Worm (Caenorhabditis elegans) whole organism, L3 larva: ENCODE results near the gene sre-29.

Experiments used
- ama-1 ChIP-seq: fragments of 150-350 bp; optimal IDR thresholded peaks from 2 replicates; lab custom pipeline; 2018
- ceh-9 ChIP-seq: sonication (generic microtip); optimal IDR thresholded peaks from 2 replicates; lab custom pipeline; 2018; ENCODE audit warnings: missing biosample characterization, missing genetic modification characterization
- elt-2 ChIP-seq: sonication (generic microtip); optimal IDR thresholded peaks from 2 replicates; lab custom pipeline; 2016; ENCODE audit warnings: missing genetic modification reagents, mild to moderate bottlenecking, missing genetic modification characterization, missing compliant biosample characterization
- elt-3 ChIP-seq, 3 experiments: fragments of 150-350 bp in 1 of 3; sonication (generic microtip) in 2 of 3; optimal IDR thresholded peaks; 2 replicates in 2 of 3; 4 replicates in 1 of 3; lab custom pipeline; 2014 to 2017; ENCODE audit warnings: missing biosample characterization in 3 of 3, missing genetic modification characterization in 3 of 3
- fkh-10 ChIP-seq: sonication (generic microtip); optimal IDR thresholded peaks from 2 replicates; lab custom pipeline; 2017; ENCODE audit warnings: missing biosample characterization, missing genetic modification reagents, missing genetic modification characterization
- lin-15B ChIP-seq: fragments of 150-350 bp; optimal IDR thresholded peaks from 2 replicates; lab custom pipeline; 2014; ENCODE audit warnings: missing biosample characterization, missing genetic modification characterization
- nfya-1 ChIP-seq: sonication (generic microtip); optimal IDR thresholded peaks from 2 replicates; lab custom pipeline; 2017; ENCODE audit warnings: missing genetic modification characterization, mild to moderate bottlenecking, missing compliant biosample characterization, antibody characterized with exemption, moderate library complexity; ENCODE audit not compliant: insufficient read depth
- nhr-237 ChIP-seq: fragments of 150-350 bp; optimal IDR thresholded peaks from 2 replicates; lab custom pipeline; 2014; ENCODE audit warnings: missing biosample characterization, missing genetic modification characterization
- nhr-25 ChIP-seq: sonication (generic microtip); optimal IDR thresholded peaks from 2 replicates; lab custom pipeline; 2017; ENCODE audit warnings: missing biosample characterization, missing genetic modification characterization
- nhr-67 ChIP-seq: fragments of 150-350 bp; optimal IDR thresholded peaks from 2 replicates; lab custom pipeline; 2014; ENCODE audit warnings: missing biosample characterization, missing genetic modification characterization
- skn-1 ChIP-seq: fragments of 150-350 bp; optimal IDR thresholded peaks from 2 replicates; lab custom pipeline; 2014; ENCODE audit warnings: missing biosample characterization, missing genetic modification characterization
- unc-39 ChIP-seq: sonication (generic microtip); optimal IDR thresholded peaks from 4 replicates; lab custom pipeline; 2017; ENCODE audit warnings: missing biosample characterization, missing genetic modification characterization
- ztf-11 ChIP-seq: fragments of 150-350 bp; optimal IDR thresholded peaks from 2 replicates; lab custom pipeline; 2014; ENCODE audit warnings: missing biosample characterization, missing genetic modification characterization

- no peak for TF ChIP-seq nhr-237 (tag; lab: Kevin White, UChicago)
- no peak for TF ChIP-seq skn-1 (tag; lab: Kevin White, UChicago)
- TF ChIP-seq ceh-9 = no peak
- TF ChIP-seq lin-15B (tag; lab: Kevin White, UChicago) = no peak
- no peak for TF ChIP-seq ama-1 (lab: Kevin White, UChicago)
- no peak for TF ChIP-seq nhr-67 (tag; lab: Kevin White, UChicago)
- TF ChIP-seq ztf-11 (tag; lab: Kevin White, UChicago) = no peak
- no peak for TF ChIP-seq fkh-10
- TF ChIP-seq elt-2 = no peak
- no peak for TF ChIP-seq unc-39 (tag; lab: Kevin White, UChicago)
- no peak for TF ChIP-seq elt-3 (tag; optimal IDR thresholded peaks at IDR 0.05; lab: Kevin White, UChicago)
- TF ChIP-seq nfya-1 = no peak
- no peak for TF ChIP-seq nhr-25 (tag; lab: Kevin White, UChicago)
Observed at ce11 chrII:12449849-12450248, 48.2 kb upstream of the sre-29 start, which contains the start of gene sre-34.
